Fruit fly (Drosophila melanogaster) whole organism, embryonic: ENCODE data around the gene Tyler.

Experiments
- Asciz ChIP-seq: fragments of 200-800 bp; sonication (Bioruptor generic); optimal IDR thresholded peaks from 2 replicates; lab custom pipeline; 2017; ENCODE audit warnings: missing biosample characterization, mild to moderate bottlenecking, missing genetic modification characterization, missing genetic modification reagents
- Blimp-1 ChIP-seq: fragments of 200-800 bp; sonication (Bioruptor generic); optimal IDR thresholded peaks from 3 replicates; lab custom pipeline; 2018; ENCODE audit warnings: missing biosample characterization, missing genetic modification characterization, mild to moderate bottlenecking, moderate library complexity, missing genetic modification reagents
- CG10565 ChIP-seq: fragments of 200-800 bp; sonication (Bioruptor generic); optimal IDR thresholded peaks from 3 replicates; lab custom pipeline; 2016; ENCODE audit warnings: missing biosample characterization, mild to moderate bottlenecking, missing genetic modification characterization
- CG12659 ChIP-seq: fragments of 200-800 bp; sonication (Bioruptor generic); optimal IDR thresholded peaks from 3 replicates; lab custom pipeline; 2017; ENCODE audit warnings: mild to moderate bottlenecking, missing biosample characterization, missing genetic modification reagents, missing genetic modification characterization
- CG12744 ChIP-seq: fragments of 200-800 bp; sonication (Bioruptor generic); optimal IDR thresholded peaks from 2 replicates; lab custom pipeline; 2016; ENCODE audit warnings: missing biosample characterization, missing genetic modification characterization
- CG14667 ChIP-seq: fragments of 200-800 bp; sonication (Bioruptor generic); IDR thresholded peaks from 2 replicates; pipeline ENCODE4 v1.3.6; 2022; ENCODE audit warnings: missing biosample characterization, missing genetic modification characterization
- CG14860 ChIP-seq: fragments of 200-800 bp; sonication (Bioruptor generic); IDR thresholded peaks from 3 replicates; pipeline ENCODE4 v1.3.6; 2022; ENCODE audit warnings: missing biosample characterization, missing genetic modification characterization; ENCODE audit not compliant: partially characterized antibody
- CG15073 ChIP-seq: fragments of 200-800 bp; sonication (Bioruptor generic); optimal IDR thresholded peaks from 2 replicates; lab custom pipeline; 2016; ENCODE audit warnings: missing biosample characterization, missing genetic modification characterization
- CG15601 ChIP-seq: fragments of 200-800 bp; sonication (Bioruptor generic); optimal IDR thresholded peaks from 3 replicates; lab custom pipeline; 2019; ENCODE audit warnings: missing biosample characterization, mild to moderate bottlenecking, missing genetic modification characterization, moderate library complexity
- CG1647 ChIP-seq: fragments of 200-800 bp; sonication (Bioruptor generic); optimal IDR thresholded peaks from 3 replicates; lab custom pipeline; 2016; ENCODE audit warnings: missing biosample characterization, missing genetic modification characterization
- CG30020 ChIP-seq: fragments of 200-800 bp; optimal IDR thresholded peaks from 2 replicates; lab custom pipeline; 2019; ENCODE audit warnings: missing biosample characterization, mild to moderate bottlenecking, missing genetic modification characterization, moderate library complexity
- CG3163 ChIP-seq: fragments of 200-800 bp; sonication (Bioruptor generic); optimal IDR thresholded peaks from 3 replicates; lab custom pipeline; 2016; ENCODE audit warnings: missing biosample characterization, missing genetic modification characterization
- CG3838 ChIP-seq: fragments of 200-800 bp; sonication (Bioruptor generic); optimal IDR thresholded peaks from 3 replicates; lab custom pipeline; 2016; ENCODE audit warnings: missing biosample characterization, missing genetic modification characterization
- CG4617 ChIP-seq: fragments of 200-800 bp; sonication (Bioruptor generic); optimal IDR thresholded peaks from 3 replicates; lab custom pipeline; 2016; ENCODE audit warnings: missing biosample characterization, missing genetic modification characterization, borderline replicate concordance
- CG6689 ChIP-seq: fragments of 200-800 bp; sonication (Bioruptor generic); IDR thresholded peaks from 2 replicates; pipeline ENCODE4 v1.3.6; 2022; ENCODE audit warnings: missing biosample characterization, missing genetic modification characterization
- CG8089 ChIP-seq: fragments of 200-800 bp; sonication (Bioruptor generic); optimal IDR thresholded peaks from 3 replicates; lab custom pipeline; 2016; ENCODE audit warnings: missing biosample characterization, missing genetic modification characterization
- CG8281 ChIP-seq: fragments of 200-800 bp; sonication (Bioruptor generic); optimal IDR thresholded peaks from 2 replicates; lab custom pipeline; 2018; ENCODE audit warnings: missing biosample characterization, mild to moderate bottlenecking, missing genetic modification characterization, moderate library complexity
- CG8478 ChIP-seq: fragments of >200 bp; optimal IDR thresholded peaks from 2 replicates; lab custom pipeline; 2018
- CG9437 ChIP-seq: fragments of 200-800 bp; sonication (Bioruptor generic); optimal IDR thresholded peaks from 2 replicates; lab custom pipeline; 2018; ENCODE audit warnings: missing biosample characterization, mild to moderate bottlenecking, missing genetic modification characterization
- Chrac-16 ChIP-seq: fragments of 200-800 bp; sonication (Bioruptor generic); optimal IDR thresholded peaks from 3 replicates; lab custom pipeline; 2016; ENCODE audit warnings: missing biosample characterization, missing genetic modification characterization
- CkIIα-i1 ChIP-seq: fragments of 200-800 bp; sonication (Bioruptor generic); IDR thresholded peaks from 2 replicates; pipeline ENCODE4 v1.3.6; 2022; ENCODE audit warnings: missing biosample characterization, missing genetic modification characterization
- D19B ChIP-seq: fragments of 200-800 bp; sonication (Bioruptor generic); optimal IDR thresholded peaks from 2 replicates; lab custom pipeline; 2017; ENCODE audit warnings: missing biosample characterization, mild to moderate bottlenecking, missing genetic modification characterization
- Doc3 ChIP-seq: fragments of 200-800 bp; sonication (Bioruptor generic); IDR thresholded peaks from 3 replicates; pipeline ENCODE4 v1.3.6; 2022; ENCODE audit warnings: missing biosample characterization, missing genetic modification characterization; ENCODE audit not compliant: partially characterized antibody
- Ets97D ChIP-seq: fragments of 200-800 bp; sonication (Bioruptor generic); optimal IDR thresholded peaks from 3 replicates; lab custom pipeline; 2016; ENCODE audit warnings: missing biosample characterization, missing genetic modification characterization
- Gug ChIP-seq: fragments of 200-800 bp; sonication (Bioruptor generic); IDR thresholded peaks from 4 replicates; pipeline ENCODE4 v1.3.6; 2022; ENCODE audit warnings: missing biosample characterization, missing genetic modification characterization
- Hmx ChIP-seq: fragments of 200-800 bp; sonication (Bioruptor generic); optimal IDR thresholded peaks from 2 replicates; lab custom pipeline; 2016; ENCODE audit warnings: missing biosample characterization, missing genetic modification characterization
- Hr3 ChIP-seq: fragments of 200-800 bp; sonication (Bioruptor generic); optimal IDR thresholded peaks from 3 replicates; lab custom pipeline; 2016; ENCODE audit warnings: missing biosample characterization, missing genetic modification characterization
- MBD-R2 ChIP-seq: fragments of 200-800 bp; sonication (Bioruptor generic); IDR thresholded peaks from 2 replicates; pipeline ENCODE4 v1.3.6; 2022; ENCODE audit warnings: missing biosample characterization, missing genetic modification characterization
- Max ChIP-seq: fragments of 200-800 bp; sonication (Bioruptor generic); optimal IDR thresholded peaks from 2 replicates; lab custom pipeline; 2016; ENCODE audit warnings: missing biosample characterization, mild to moderate bottlenecking, missing genetic modification characterization
- Mrtf ChIP-seq: fragments of 200-800 bp; sonication (Bioruptor generic); IDR thresholded peaks from 3 replicates; pipeline ENCODE4 v1.3.6; 2022; ENCODE audit warnings: missing biosample characterization, missing genetic modification characterization
- Myb ChIP-seq: fragments of 200-800 bp; sonication (Bioruptor generic); optimal IDR thresholded peaks from 2 replicates; lab custom pipeline; 2016; ENCODE audit warnings: missing biosample characterization, missing genetic modification characterization
- Nf-YA ChIP-seq: fragments of 200-800 bp; sonication (Bioruptor generic); IDR thresholded peaks from 2 replicates; pipeline ENCODE4 v1.3.6; 2022; ENCODE audit warnings: missing biosample characterization, missing genetic modification characterization
- NfI ChIP-seq: fragments of 200-800 bp; sonication (Bioruptor generic); optimal IDR thresholded peaks from 3 replicates; lab custom pipeline; 2018; ENCODE audit warnings: missing biosample characterization, mild to moderate bottlenecking, missing genetic modification characterization, moderate library complexity
- PHDP ChIP-seq: fragments of 200-800 bp; sonication (Bioruptor generic); optimal IDR thresholded peaks from 3 replicates; lab custom pipeline; 2018; ENCODE audit warnings: missing biosample characterization, mild to moderate bottlenecking, missing genetic modification characterization, moderate library complexity
- Tbp ChIP-seq: fragments of >200 bp; optimal IDR thresholded peaks from 2 replicates; lab custom pipeline; 2018; ENCODE audit warnings: missing biosample characterization, missing genetic modification characterization
- YL-1 ChIP-seq: fragments of 200-800 bp; sonication (Bioruptor generic); optimal IDR thresholded peaks from 3 replicates; lab custom pipeline; 2017; ENCODE audit warnings: missing biosample characterization, mild to moderate bottlenecking, missing genetic modification characterization
- ash1 ChIP-seq: fragments of 200-800 bp; sonication (Bioruptor generic); optimal IDR thresholded peaks from 2 replicates; lab custom pipeline; 2018; ENCODE audit warnings: missing biosample characterization, mild to moderate bottlenecking, missing genetic modification characterization
- ato ChIP-seq: fragments of 200-800 bp; sonication (Bioruptor generic); IDR thresholded peaks from 2 replicates; pipeline ENCODE4 v1.3.6; 2022; ENCODE audit warnings: missing biosample characterization, missing genetic modification characterization; ENCODE audit not compliant: partially characterized antibody
- bbx ChIP-seq: fragments of 200-800 bp; sonication (Bioruptor generic); IDR thresholded peaks from 2 replicates; pipeline ENCODE4 v1.3.6; 2022; ENCODE audit warnings: missing biosample characterization, missing genetic modification characterization; ENCODE audit not compliant: partially characterized antibody
- bigmax ChIP-seq: fragments of 200-800 bp; sonication (Bioruptor generic); optimal IDR thresholded peaks from 2 replicates; lab custom pipeline; 2018; ENCODE audit warnings: missing biosample characterization, mild to moderate bottlenecking, missing genetic modification characterization
- bowl ChIP-seq: fragments of 200-800 bp; sonication (Bioruptor generic); IDR thresholded peaks from 2 replicates; pipeline ENCODE4 v1.3.6; 2022; ENCODE audit warnings: missing biosample characterization, missing genetic modification characterization
- cg ChIP-seq: fragments of 200-800 bp; sonication (Bioruptor generic); optimal IDR thresholded peaks from 3 replicates; lab custom pipeline; 2019; ENCODE audit warnings: missing biosample characterization, mild to moderate bottlenecking, missing genetic modification characterization, moderate library complexity
- corto ChIP-seq: fragments of 200-800 bp; sonication (Bioruptor generic); optimal IDR thresholded peaks from 2 replicates; lab custom pipeline; 2016; ENCODE audit warnings: missing biosample characterization, mild to moderate bottlenecking, missing genetic modification characterization, moderate library complexity
- croc ChIP-seq: fragments of 200-800 bp; sonication (Bioruptor generic); conservative IDR thresholded peaks from 3 replicates; pipeline ENCODE4 v1.3.6; 2022; ENCODE audit warnings: missing biosample characterization, missing genetic modification characterization
- fu2 ChIP-seq: fragments of 200-800 bp; sonication (Bioruptor generic); optimal IDR thresholded peaks from 2 replicates; lab custom pipeline; 2016; ENCODE audit warnings: missing biosample characterization, missing genetic modification characterization
- mld ChIP-seq: fragments of 200-800 bp; sonication (Bioruptor generic); IDR thresholded peaks from 3 replicates; pipeline ENCODE4 v1.3.6; 2022; ENCODE audit warnings: missing biosample characterization, missing genetic modification characterization; ENCODE audit not compliant: partially characterized antibody
- nom ChIP-seq: fragments of 200-800 bp; sonication (Bioruptor generic); optimal IDR thresholded peaks from 2 replicates; lab custom pipeline; 2017; ENCODE audit warnings: missing biosample characterization, missing genetic modification characterization, mild to moderate bottlenecking, moderate library complexity, missing genetic modification reagents
- pb ChIP-seq: fragments of 200-800 bp; sonication (Bioruptor generic); optimal IDR thresholded peaks from 3 replicates; lab custom pipeline; 2016; ENCODE audit warnings: missing biosample characterization, missing genetic modification characterization
- tin ChIP-seq: fragments of 200-800 bp; sonication (Bioruptor generic); optimal IDR thresholded peaks from 3 replicates; lab custom pipeline; 2016; ENCODE audit warnings: missing biosample characterization, missing genetic modification characterization
- vvl ChIP-seq: fragments of 200-800 bp; sonication (Bioruptor generic); IDR thresholded peaks from 2 replicates; pipeline ENCODE4 v1.3.6; 2022; ENCODE audit warnings: missing biosample characterization, missing genetic modification characterization
- zen2 ChIP-seq: fragments of 200-800 bp; sonication (Bioruptor generic); IDR thresholded peaks from 3 replicates; pipeline ENCODE4 v1.3.6; 2022; ENCODE audit warnings: missing biosample characterization, missing genetic modification characterization; ENCODE audit not compliant: partially characterized antibody

Gene Tyler

dm6 chrX:19603953-19604352, 7.4 kb upstream of the Tyler start (continued):
- TF ChIP-seq Myb (GFP tag; lab: Kevin White, UChicago) (peak; percentile 19), CG10565 (GFP tag; lab: Kevin White, UChicago) (no peak), CG1647 (peak; percentile 47), D19B (GFP tag; lab: Kevin White, UChicago) (peak; percentile 43), Ets97D (GFP tag; lab: Kevin White, UChicago) (peak; percentile 20), CkIIα-i1 (GFP tag; lab: Robert Waterston, UW) (0 out of 2 replicates have a peak, but pooled peaks have one; percentile 16), Hmx (GFP tag; lab: Kevin White, UChicago) (no peak), Blimp-1 (GFP tag; lab: Kevin White, UChicago) (peak; percentile 70), CG15073 (GFP tag; lab: Kevin White, UChicago) (no peak), Mrtf (peak; percentile 72; the same call in 1 of the 3 replicates), PHDP (tag; lab: Kevin White, UChicago) (peak; percentile 71), tin (GFP tag; lab: Kevin White, UChicago) (peak; percentile 73), fu2 (peak; percentile 26), CG30020 (tag; lab: Kevin White, UChicago) (peak; percentile 6), Gug (GFP tag; lab: Robert Waterston, UW) (peak; percentile 70; the same call in 3 of the 4 replicates), nom (GFP tag; lab: Kevin White, UChicago) (peak; percentile 21), CG14860 (GFP tag; lab: Robert Waterston, UW) (no peak), CG8089 (GFP tag; lab: Kevin White, UChicago) (no peak), bowl (GFP tag; lab: Robert Waterston, UW) (0 out of 2 replicates have a peak, but pooled peaks have one; percentile 24), Nf-YA (GFP tag; lab: Robert Waterston, UW) (peak; percentile 61; the same call in 1 of the 2 replicates), Tbp (GFP tag; lab: Kevin White, UChicago) (no peak), CG6689 (GFP tag; lab: Robert Waterston, UW) (peak; percentile 73), CG8281 (tag; lab: Kevin White, UChicago) (peak; percentile 56), pb (GFP tag; lab: Kevin White, UChicago) (no peak), CG8478 (lab: Kevin White, UChicago) (no peak), CG12659 (peak; percentile 78), Hr3 (peak; percentile 64), CG15601 (tag; lab: Kevin White, UChicago) (peak; percentile 64), vvl (GFP tag; lab: Robert Waterston, UW) (peak; percentile 91), ash1 (GFP tag; lab: Kevin White, UChicago) (no peak), croc (GFP tag; lab: Robert Waterston, UW) (peak; percentile 36; the same call in 1 of the 3 replicates), corto (GFP tag; lab: Kevin White, UChicago) (peak; percentile 44), Asciz (GFP tag; lab: Kevin White, UChicago) (peak; percentile 52), zen2 (GFP tag; lab: Robert Waterston, UW) (no peak), CG9437 (GFP tag; lab: Kevin White, UChicago) (peak; percentile 49), CG3838 (GFP tag; lab: Kevin White, UChicago) (no peak), cg (no peak), CG4617 (GFP tag; lab: Kevin White, UChicago) (peak; percentile 14), MBD-R2 (GFP tag; lab: Robert Waterston, UW) (peak; percentile 75), Doc3 (no peak), mld (GFP tag; lab: Robert Waterston, UW) (no peak), CG14667 (GFP tag; lab: Robert Waterston, UW) (peak; percentile 60), bigmax (GFP tag; lab: Kevin White, UChicago) (no peak), bbx (GFP tag; lab: Robert Waterston, UW) (no peak), Chrac-16 (peak; percentile 63), Max (peak; percentile 52), CG12744 (GFP tag; lab: Kevin White, UChicago) (peak; percentile 42), CG3163 (no peak), YL-1 (GFP tag; lab: Kevin White, UChicago) (no peak), NfI (peak; percentile 80), ato (GFP tag; lab: Robert Waterston, UW) (no peak)
